Worm (Caenorhabditis elegans) whole organism, L2 larva: ENCODE measurements around the gene lis-1.

Experiments used
- ama-1 ChIP-seq: fragments of 150-350 bp; optimal IDR thresholded peaks from 2 replicates; lab custom pipeline; 2018; ENCODE audit warnings: inconsistent platforms
- elt-1 ChIP-seq: fragments of 150-350 bp; optimal IDR thresholded peaks from 2 replicates; lab custom pipeline; 2014; ENCODE audit warnings: missing biosample characterization, missing genetic modification characterization
- lin-39 ChIP-seq: fragments of 150-350 bp; optimal IDR thresholded peaks from 2 replicates; lab custom pipeline; 2014; ENCODE audit warnings: missing biosample characterization, missing genetic modification reagents, missing genetic modification characterization
- nhr-12 ChIP-seq: fragments of 150-350 bp; optimal IDR thresholded peaks from 2 replicates; lab custom pipeline; 2014; ENCODE audit warnings: missing biosample characterization, missing genetic modification characterization
- nhr-77 ChIP-seq: fragments of 150-350 bp; optimal IDR thresholded peaks from 2 replicates; lab custom pipeline; 2014; ENCODE audit warnings: missing biosample characterization, missing genetic modification characterization
- snpc-4 ChIP-seq: fragments of 150-350 bp; optimal IDR thresholded peaks from 2 replicates; lab custom pipeline; 2014; ENCODE audit warnings: missing biosample characterization, missing genetic modification characterization
- unc-39 ChIP-seq: fragments of 150-350 bp; optimal IDR thresholded peaks from 2 replicates; lab custom pipeline; 2014; ENCODE audit warnings: missing biosample characterization, missing genetic modification characterization
- unc-55 ChIP-seq: fragments of 150-350 bp; sonication (generic microtip); optimal IDR thresholded peaks from 3 replicates; lab custom pipeline; 2014; ENCODE audit warnings: missing biosample characterization, missing genetic modification reagents, missing genetic modification characterization
- zag-1 ChIP-seq: fragments of 150-350 bp; optimal IDR thresholded peaks from 2 replicates; lab custom pipeline; 2014; ENCODE audit warnings: missing biosample characterization, missing genetic modification characterization
- ztf-11 ChIP-seq: sonication (generic microtip); optimal IDR thresholded peaks from 2 replicates; lab custom pipeline; 2017; ENCODE audit warnings: missing biosample characterization, missing genetic modification characterization

DNA sequence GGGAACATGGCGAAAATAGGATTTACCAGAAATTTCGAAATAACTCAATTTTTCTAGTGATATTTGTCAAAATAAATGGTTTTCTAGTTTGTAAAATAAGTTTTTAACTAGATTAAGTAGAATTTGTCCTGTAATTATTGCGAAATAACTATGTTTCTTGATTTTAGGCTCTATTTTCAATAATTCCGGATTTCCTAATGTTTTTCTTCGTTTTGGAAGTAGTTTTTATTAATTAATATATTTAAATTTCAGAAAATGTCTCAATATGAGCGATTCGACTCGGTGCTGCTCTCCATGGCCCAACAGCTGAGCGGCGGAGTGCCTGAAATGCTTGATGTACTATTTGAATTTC is 35.3 kb downstream of the lis-1 start, which contains the start of gene nud-1:
- no peak for TF ChIP-seq unc-55 (GFP tag; lab: Kevin White, UChicago)
- TF ChIP-seq zag-1: no peak
- TF ChIP-seq nhr-77 (tag; lab: Kevin White, UChicago): no peak
- no peak for TF ChIP-seq unc-39 (tag; lab: Kevin White, UChicago)
- no peak for TF ChIP-seq ama-1
- TF ChIP-seq nhr-12: no peak
- TF ChIP-seq lin-39 (tag; lab: Kevin White, UChicago): no peak
- TF ChIP-seq elt-1 (tag; lab: Kevin White, UChicago): no peak
- no peak for TF ChIP-seq snpc-4 (tag; lab: Kevin White, UChicago)
- no peak for TF ChIP-seq ztf-11
